Worm (Caenorhabditis elegans) whole organism, mixed stage, embryonic: ENCODE measurements around the gene orc-3.

Source experiments
- M03D4.4 ChIP-seq: sonication (generic microtip); optimal IDR thresholded peaks from 2 replicates; lab custom pipeline; 2017; ENCODE audit warnings: mild to moderate bottlenecking, missing genetic modification characterization, missing compliant biosample characterization
- bed-3 ChIP-seq: fragments of 200-800 bp; sonication (Bioruptor generic); optimal IDR thresholded peaks from 3 replicates; lab custom pipeline; 2018; ENCODE audit warnings: mild to moderate bottlenecking, missing genetic modification characterization, moderate library complexity, missing compliant biosample characterization
- blmp-1 ChIP-seq: fragments of 150-350 bp; optimal IDR thresholded peaks from 2 replicates; lab custom pipeline; 2014; ENCODE audit warnings: missing biosample characterization, missing genetic modification characterization
- ceh-39 ChIP-seq: fragments of 150-350 bp; optimal IDR thresholded peaks from 2 replicates; lab custom pipeline; 2014; ENCODE audit warnings: missing biosample characterization, missing genetic modification characterization
- ceh-43 ChIP-seq: fragments of 200-800 bp; sonication (Bioruptor generic); optimal IDR thresholded peaks from 2 replicates; lab custom pipeline; 2018; ENCODE audit warnings: mild to moderate bottlenecking, missing genetic modification characterization, moderate library complexity, missing compliant biosample characterization
- ceh-83 ChIP-seq: fragments of 200-800 bp; sonication (Bioruptor generic); optimal IDR thresholded peaks from 2 replicates; lab custom pipeline; 2018; ENCODE audit warnings: mild to moderate bottlenecking, missing genetic modification characterization, missing compliant biosample characterization
- ces-1 ChIP-seq: fragments of 150-350 bp; optimal IDR thresholded peaks from 2 replicates; lab custom pipeline; 2014; ENCODE audit warnings: missing biosample characterization, missing genetic modification reagents, missing genetic modification characterization
- cnd-1 ChIP-seq: fragments of 200-800 bp; sonication (Bioruptor generic); optimal IDR thresholded peaks from 2 replicates; lab custom pipeline; 2018; ENCODE audit warnings: mild to moderate bottlenecking, missing genetic modification characterization, missing compliant biosample characterization
- drap-1 ChIP-seq: fragments of 200-800 bp; sonication (Bioruptor generic); optimal IDR thresholded peaks from 3 replicates; lab custom pipeline; 2018; ENCODE audit warnings: mild to moderate bottlenecking, missing genetic modification characterization, missing compliant biosample characterization
- elt-1 ChIP-seq: sonication (generic microtip); optimal IDR thresholded peaks from 2 replicates; lab custom pipeline; 2017; ENCODE audit warnings: missing genetic modification characterization, mild to moderate bottlenecking, missing compliant biosample characterization, antibody characterized with exemption, moderate library complexity, borderline replicate concordance; ENCODE audit not compliant: insufficient read depth
- elt-3 ChIP-seq: fragments of 150-350 bp; optimal IDR thresholded peaks from 2 replicates; lab custom pipeline; 2014; ENCODE audit warnings: missing biosample characterization, missing genetic modification characterization
- flh-1 ChIP-seq: fragments of 200-800 bp; sonication (Bioruptor generic); optimal IDR thresholded peaks from 2 replicates; lab custom pipeline; 2018; ENCODE audit warnings: mild to moderate bottlenecking, missing genetic modification characterization, moderate library complexity, missing compliant biosample characterization
- ham-2 ChIP-seq: fragments of 200-800 bp; sonication (Bioruptor generic); optimal IDR thresholded peaks from 2 replicates; lab custom pipeline; 2018; ENCODE audit warnings: mild to moderate bottlenecking, missing genetic modification characterization, missing compliant biosample characterization
- hlh-1 ChIP-seq: fragments of 150-350 bp; optimal IDR thresholded peaks from 2 replicates; lab custom pipeline; 2014; ENCODE audit warnings: missing biosample characterization, missing genetic modification reagents, missing genetic modification characterization
- lin-13 ChIP-seq: fragments of 150-350 bp; optimal IDR thresholded peaks from 2 replicates; lab custom pipeline; 2014; ENCODE audit warnings: missing biosample characterization, missing genetic modification characterization
- lin-32 ChIP-seq: fragments of 200-800 bp; sonication (Bioruptor generic); optimal IDR thresholded peaks from 2 replicates; lab custom pipeline; 2018; ENCODE audit warnings: mild to moderate bottlenecking, missing genetic modification characterization, missing compliant biosample characterization
- mab-5 ChIP-seq: fragments of 150-350 bp; optimal IDR thresholded peaks from 2 replicates; lab custom pipeline; 2014; ENCODE audit warnings: missing biosample characterization, missing genetic modification characterization
- mls-2 ChIP-seq: sonication (generic microtip); optimal IDR thresholded peaks from 2 replicates; lab custom pipeline; 2016; ENCODE audit warnings: mild to moderate bottlenecking, missing genetic modification characterization, moderate library complexity, missing compliant biosample characterization
- nhr-2 ChIP-seq: fragments of 150-350 bp; optimal IDR thresholded peaks from 2 replicates; lab custom pipeline; 2014; ENCODE audit warnings: missing biosample characterization, missing genetic modification characterization
- nhr-237 ChIP-seq: fragments of 150-350 bp; optimal IDR thresholded peaks from 2 replicates; lab custom pipeline; 2014; ENCODE audit warnings: missing biosample characterization, missing genetic modification characterization
- nhr-28 ChIP-seq: fragments of 150-350 bp; optimal IDR thresholded peaks from 2 replicates; lab custom pipeline; 2014; ENCODE audit warnings: missing biosample characterization, missing genetic modification characterization
- nhr-76 ChIP-seq: sonication (generic microtip); optimal IDR thresholded peaks from 2 replicates; lab custom pipeline; 2017; ENCODE audit warnings: missing biosample characterization, missing genetic modification characterization
- pha-4 ChIP-seq: fragments of 150-350 bp; optimal IDR thresholded peaks from 2 replicates; lab custom pipeline; 2018; ENCODE audit warnings: missing biosample characterization, missing genetic modification reagents, missing genetic modification characterization
- sem-2 ChIP-seq: fragments of 200-800 bp; sonication (Bioruptor generic); optimal IDR thresholded peaks from 2 replicates; lab custom pipeline; 2018; ENCODE audit warnings: mild to moderate bottlenecking, missing genetic modification characterization, missing compliant biosample characterization
- snpc-4 ChIP-seq: fragments of 150-350 bp; optimal IDR thresholded peaks from 2 replicates; lab custom pipeline; 2014; ENCODE audit warnings: missing biosample characterization, missing genetic modification characterization
- tbx-8 ChIP-seq: fragments of 200-800 bp; sonication (Bioruptor generic); optimal IDR thresholded peaks from 2 replicates; lab custom pipeline; 2018; ENCODE audit warnings: mild to moderate bottlenecking, missing genetic modification characterization, moderate library complexity, missing compliant biosample characterization
- unc-120 ChIP-seq: sonication (generic microtip); optimal IDR thresholded peaks from 2 replicates; lab custom pipeline; 2017; ENCODE audit warnings: missing genetic modification characterization, missing compliant biosample characterization; ENCODE audit not compliant: poor library complexity, severe bottlenecking
- unc-39 ChIP-seq: fragments of 150-350 bp; optimal IDR thresholded peaks from 2 replicates; lab custom pipeline; 2014; ENCODE audit warnings: missing biosample characterization, missing genetic modification characterization
- unc-62 ChIP-seq: fragments of 150-350 bp; optimal IDR thresholded peaks from 2 replicates; lab custom pipeline; 2014; ENCODE audit warnings: missing biosample characterization, missing genetic modification reagents, missing genetic modification characterization
- zip-8 ChIP-seq: fragments of 150-350 bp; optimal IDR thresholded peaks from 2 replicates; lab custom pipeline; 2014; ENCODE audit warnings: missing biosample characterization, missing genetic modification characterization

Gene orc-3

DNA sequence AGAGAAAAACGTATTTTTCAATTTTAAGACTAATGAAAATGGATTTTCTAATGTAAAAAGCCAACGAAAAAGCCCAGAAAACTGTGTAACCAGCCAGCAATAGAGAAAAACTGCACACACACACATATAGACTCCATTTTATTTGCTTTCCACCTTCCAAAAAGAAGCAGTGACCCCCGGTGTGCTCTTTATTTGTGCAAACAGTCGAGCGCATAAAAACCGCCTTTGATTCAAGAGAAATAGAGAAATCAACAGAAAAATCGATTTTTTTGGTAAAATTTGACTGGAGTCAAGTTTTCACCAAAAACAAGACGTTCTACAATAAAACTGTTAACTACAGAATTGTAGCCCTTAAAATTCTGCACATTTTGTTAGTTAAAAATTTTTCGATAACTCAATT, 20.7 kb downstream of the orc-3 start:
- TF ChIP-seq nhr-28 (tag; lab: Kevin White, UChicago) (no peak), ham-2 (GFP tag; lab: Kevin White, UChicago) (no peak)

DNA sequence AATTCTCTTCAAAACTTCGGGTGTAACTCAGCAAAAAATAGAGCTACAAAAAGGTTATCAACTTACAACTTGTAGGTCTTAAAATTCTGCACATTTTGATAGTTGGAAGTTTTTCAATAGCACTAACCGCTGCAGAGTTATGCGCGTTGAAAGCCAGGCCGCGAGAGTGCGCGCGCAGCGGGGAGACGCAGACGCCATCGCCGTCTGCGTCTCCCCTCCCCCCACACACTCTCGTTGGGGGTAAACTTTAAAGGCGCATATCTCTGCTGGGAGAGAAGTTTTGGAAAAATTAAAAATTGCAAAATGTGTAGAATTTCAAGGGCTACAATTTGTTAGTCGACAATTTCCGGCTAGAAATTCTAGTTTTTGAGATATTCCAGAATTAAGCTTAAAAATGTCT, 21.6 kb downstream of the orc-3 start:
- TF ChIP-seq lin-32 (GFP tag; lab: Kevin White, UChicago) (no peak), ceh-43 (no peak), mls-2 (tag; lab: Kevin White, UChicago) (no peak), ceh-83 (GFP tag; lab: Kevin White, UChicago) (no peak), nhr-2 (tag; lab: Kevin White, UChicago) (no peak)

DNA sequence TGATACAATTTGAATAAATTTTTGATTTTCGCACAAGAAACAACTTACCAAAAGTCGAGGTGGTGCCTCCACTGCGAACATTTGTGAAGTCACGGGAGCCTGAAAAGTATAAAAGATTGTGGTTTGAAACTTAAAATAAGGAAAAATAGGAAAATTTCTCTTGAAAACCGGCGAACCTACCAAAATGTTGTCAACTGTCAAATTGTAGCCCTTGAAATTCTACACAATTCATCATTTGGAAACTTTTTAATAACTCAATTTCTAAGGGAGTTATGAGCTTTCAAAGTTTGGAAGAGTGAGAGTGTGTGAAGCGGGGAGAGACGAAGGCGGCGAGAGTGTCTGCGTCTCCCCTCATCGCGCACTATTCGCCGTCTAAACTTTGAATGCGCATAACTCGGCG, 22.2 kb downstream of the orc-3 start, which contains the start of gene pes-4:
TSS of gene pes-4 (minus strand) at position 101 of the 400 bp plus-strand sequence.
- peak; percentile 27 for TF ChIP-seq ces-1
- no peak for TF ChIP-seq snpc-4 (tag; lab: Kevin White, UChicago)

DNA sequence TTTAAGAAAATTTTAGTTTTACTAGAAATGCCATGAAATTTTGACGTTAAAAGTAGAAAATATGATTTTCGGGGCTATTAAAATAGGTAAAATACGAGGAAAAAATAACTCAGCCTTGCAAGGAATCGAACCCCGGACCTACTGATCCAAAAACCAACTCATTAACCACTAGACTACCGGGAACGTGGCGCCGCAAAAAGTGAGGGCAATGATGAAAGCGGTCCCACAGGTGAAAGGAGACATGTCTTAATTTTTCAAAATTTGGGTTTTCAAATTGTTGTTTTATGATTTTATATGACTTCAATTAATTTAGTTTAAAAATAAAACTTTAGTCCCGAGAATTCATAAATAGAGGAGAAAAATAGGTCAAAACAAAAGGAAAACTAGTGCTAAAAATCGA, 22.7 kb downstream of the orc-3 start:
- TF ChIP-seq elt-3 (tag; lab: Kevin White, UChicago), result no peak
- TF ChIP-seq unc-39, result no peak
- no peak for TF ChIP-seq ceh-39 (tag; lab: Kevin White, UChicago)
- TF ChIP-seq ham-2 (GFP tag; lab: Kevin White, UChicago), result no peak
- TF ChIP-seq elt-1 (tag; lab: Kevin White, UChicago), result no peak
- TF ChIP-seq zip-8 (tag; lab: Kevin White, UChicago), result no peak
- TF ChIP-seq cnd-1 (tag; lab: Kevin White, UChicago), result no peak
- no peak for TF ChIP-seq ceh-43
- no peak for TF ChIP-seq unc-120
- TF ChIP-seq mls-2 (tag; lab: Kevin White, UChicago), result no peak
- no peak for TF ChIP-seq M03D4.4 (tag; lab: Kevin White, UChicago)
- no peak for TF ChIP-seq nhr-28 (tag; lab: Kevin White, UChicago)
- no peak for TF ChIP-seq pha-4 (tag; lab: Kevin White, UChicago)
- no peak for TF ChIP-seq tbx-8 (GFP tag; lab: Kevin White, UChicago)
- no peak for TF ChIP-seq ceh-83 (GFP tag; lab: Kevin White, UChicago)
- TF ChIP-seq unc-62, result no peak
- no peak for TF ChIP-seq drap-1 (GFP tag; lab: Kevin White, UChicago)

DNA sequence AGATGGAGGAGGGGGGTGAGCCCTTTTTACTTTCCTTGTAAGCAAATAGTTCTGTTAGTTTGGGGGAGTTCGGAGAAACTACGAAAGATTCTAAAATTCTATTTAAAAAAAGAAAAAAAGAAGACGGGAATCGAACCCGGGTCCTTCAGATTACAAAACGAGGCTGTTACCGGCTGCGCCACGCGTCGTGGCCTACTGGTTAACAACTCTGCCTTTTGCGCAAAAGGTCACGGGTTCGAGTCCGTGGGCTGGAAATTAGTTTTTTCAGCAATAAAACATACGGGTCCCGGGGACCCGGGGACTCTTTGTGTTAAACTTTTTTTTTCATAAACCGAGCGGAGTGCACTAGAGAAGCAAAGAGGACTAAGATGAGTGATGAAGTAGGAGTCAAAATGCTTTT, 23.3 kb downstream of the orc-3 start:
- TF ChIP-seq blmp-1 (tag; lab: Kevin White, UChicago), result no peak
- TF ChIP-seq mab-5 (tag; lab: Kevin White, UChicago), result no peak
- no peak for TF ChIP-seq cnd-1 (tag; lab: Kevin White, UChicago)
- TF ChIP-seq zip-8 (tag; lab: Kevin White, UChicago), result no peak
- no peak for TF ChIP-seq bed-3 (GFP tag; lab: Kevin White, UChicago)
- TF ChIP-seq nhr-76, result no peak
- TF ChIP-seq ceh-39 (tag; lab: Kevin White, UChicago), result no peak
- TF ChIP-seq lin-13, result no peak
- TF ChIP-seq M03D4.4 (tag; lab: Kevin White, UChicago), result no peak
- no peak for TF ChIP-seq unc-39
- TF ChIP-seq flh-1, result no peak
- no peak for TF ChIP-seq hlh-1
- TF ChIP-seq, all 35 proteins: peak for 0

DNA sequence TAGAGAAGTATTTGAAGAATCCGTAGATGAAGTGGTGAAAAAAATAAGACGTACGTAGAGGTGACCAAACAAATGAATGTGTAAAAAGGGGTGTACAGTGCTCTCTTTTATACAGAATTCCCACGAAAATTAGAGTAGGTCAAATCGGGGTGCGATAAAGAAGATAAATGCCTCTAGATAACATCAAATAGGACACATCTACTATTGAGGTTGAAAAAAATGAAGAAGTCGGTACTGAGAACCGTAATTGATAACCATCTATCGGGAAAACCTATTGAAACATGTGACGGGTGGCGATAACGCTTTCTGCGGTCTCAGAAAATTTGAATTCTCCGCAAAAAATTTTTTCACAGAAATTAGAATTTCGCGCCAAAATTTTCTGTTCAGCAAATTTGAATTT, 30.8 kb downstream of the orc-3 start, which contains the start of gene fbxa-61:
TSS of gene fbxa-61 (plus strand) at position 345 of the 400 bp plus-strand sequence.
- TF ChIP-seq sem-2 (GFP tag; lab: Kevin White, UChicago) (no peak), elt-1 (tag; lab: Kevin White, UChicago) (peak; percentile 55)

DNA sequence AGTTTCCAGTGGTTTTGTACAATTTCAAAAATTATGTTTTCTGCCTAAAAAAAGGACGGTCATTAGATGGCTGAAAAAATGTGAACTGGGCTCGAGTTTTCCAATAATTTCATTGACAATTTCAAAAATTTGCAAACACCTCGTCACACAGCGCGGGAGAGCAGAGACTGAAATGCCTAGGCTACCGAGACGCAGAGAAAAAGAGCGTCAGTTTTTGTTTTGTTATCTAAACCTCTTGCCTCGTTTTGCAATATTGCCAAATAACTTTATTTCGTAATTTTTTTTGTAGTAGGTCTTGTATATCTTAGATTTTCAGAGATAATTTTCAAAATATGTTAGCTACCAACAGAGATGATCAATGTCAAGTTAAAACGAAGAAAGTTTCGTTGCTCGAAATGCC, 35.3 kb downstream of the orc-3 start, which contains the start of gene fbxa-63:
TSS of gene fbxa-63 (plus strand) at position 310 of the 400 bp plus-strand sequence.
- TF ChIP-seq nhr-237 (tag; lab: Kevin White, UChicago) (no peak), ces-1 (peak; percentile 11)
